Fruit fly (Drosophila melanogaster) whole organism, embryonic: ENCODE results near the gene CG32797.
A peak's percentile ranks its signal among the peaks of the same experiment; 100 is the strongest.

Experiments used
- ATbp ChIP-seq: fragments of 200-800 bp; sonication (Bioruptor generic); optimal IDR thresholded peaks from 2 replicates; lab custom pipeline; 2017; ENCODE audit warnings: missing biosample characterization, mild to moderate bottlenecking, missing genetic modification characterization, missing genetic modification reagents
- BEAF-32 ChIP-seq: fragments of 200-800 bp; sonication (Bioruptor generic); optimal IDR thresholded peaks from 3 replicates; lab custom pipeline; 2017; ENCODE audit warnings: missing biosample characterization, missing genetic modification characterization, mild to moderate bottlenecking, moderate library complexity, missing genetic modification reagents
- Bgb ChIP-seq: fragments of 200-800 bp; sonication (Bioruptor generic); IDR thresholded peaks from 2 replicates; pipeline ENCODE4 v1.3.6; 2022; ENCODE audit warnings: missing biosample characterization, missing genetic modification characterization; ENCODE audit not compliant: partially characterized antibody
- CG10267 ChIP-seq: fragments of 200-800 bp; sonication (Bioruptor generic); optimal IDR thresholded peaks from 2 replicates; lab custom pipeline; 2018; ENCODE audit warnings: missing biosample characterization, mild to moderate bottlenecking, missing genetic modification characterization, moderate library complexity
- CG10959 ChIP-seq: fragments of 200-800 bp; sonication (Bioruptor generic); IDR thresholded peaks from 2 replicates; pipeline ENCODE4 v1.3.6; 2022; ENCODE audit warnings: missing biosample characterization, missing genetic modification characterization
- CG11560 ChIP-seq: fragments of 200-800 bp; sonication (Bioruptor generic); IDR thresholded peaks from 3 replicates; pipeline ENCODE4 v1.3.6; 2022; ENCODE audit warnings: missing biosample characterization, missing genetic modification characterization
- CG14710 ChIP-seq: fragments of 200-800 bp; sonication (Bioruptor generic); optimal IDR thresholded peaks from 3 replicates; lab custom pipeline; 2019; ENCODE audit warnings: missing biosample characterization, mild to moderate bottlenecking, missing genetic modification characterization, moderate library complexity
- CG15479 ChIP-seq: fragments of 200-800 bp; sonication (Bioruptor generic); optimal IDR thresholded peaks from 3 replicates; lab custom pipeline; 2019; ENCODE audit warnings: missing biosample characterization, mild to moderate bottlenecking, missing genetic modification characterization, moderate library complexity
- CG15514 ChIP-seq: fragments of 200-800 bp; sonication (Bioruptor generic); optimal IDR thresholded peaks from 3 replicates; lab custom pipeline; 2017; ENCODE audit warnings: missing biosample characterization, missing genetic modification characterization, mild to moderate bottlenecking, moderate library complexity, missing genetic modification reagents
- CG17385 ChIP-seq: fragments of 200-800 bp; sonication (Bioruptor generic); optimal IDR thresholded peaks from 3 replicates; lab custom pipeline; 2018; ENCODE audit warnings: missing biosample characterization, mild to moderate bottlenecking, missing genetic modification characterization
- CG18476 ChIP-seq: fragments of 200-800 bp; sonication (Bioruptor generic); optimal IDR thresholded peaks from 2 replicates; lab custom pipeline; 2016; ENCODE audit warnings: missing biosample characterization, mild to moderate bottlenecking, missing genetic modification characterization
- CG2712 ChIP-seq: fragments of 200-800 bp; optimal IDR thresholded peaks from 3 replicates; lab custom pipeline; 2019; ENCODE audit warnings: missing biosample characterization, mild to moderate bottlenecking, missing genetic modification characterization, moderate library complexity
- CG33213 ChIP-seq: fragments of 200-800 bp; sonication (Bioruptor generic); optimal IDR thresholded peaks from 3 replicates; lab custom pipeline; 2016; ENCODE audit warnings: missing biosample characterization, missing genetic modification characterization
- CG42726 ChIP-seq: fragments of 200-800 bp; sonication (Bioruptor generic); IDR thresholded peaks from 2 replicates; pipeline ENCODE4 v1.3.6; 2022; ENCODE audit warnings: missing biosample characterization, missing genetic modification characterization; ENCODE audit not compliant: partially characterized antibody
- CG4707 ChIP-seq: fragments of 200-800 bp; sonication (Bioruptor generic); optimal IDR thresholded peaks from 2 replicates; lab custom pipeline; 2018; ENCODE audit warnings: missing biosample characterization, mild to moderate bottlenecking, missing genetic modification characterization, moderate library complexity
- CG6654 ChIP-seq: fragments of 200-800 bp; sonication (Bioruptor generic); optimal IDR thresholded peaks from 2 replicates; lab custom pipeline; 2017; ENCODE audit warnings: missing biosample characterization, mild to moderate bottlenecking, missing genetic modification characterization
- CG6791 ChIP-seq: fragments of 200-800 bp; sonication (Bioruptor generic); IDR thresholded peaks from 3 replicates; pipeline ENCODE4 v1.3.6; 2022; ENCODE audit warnings: missing biosample characterization, missing genetic modification characterization; ENCODE audit not compliant: partially characterized antibody
- CG7357 ChIP-seq: fragments of 200-800 bp; sonication (Bioruptor generic); IDR thresholded peaks from 3 replicates; pipeline ENCODE4 v1.3.6; 2022; ENCODE audit warnings: missing biosample characterization, missing genetic modification characterization
- CG8290 ChIP-seq, 3 experiments: fragments of 200-800 bp; sonication (Bioruptor generic); optimal IDR thresholded peaks; 2 replicates each; lab custom pipeline; 2016 to 2019; ENCODE audit warnings: missing biosample characterization in 3 of 3, missing genetic modification characterization in 3 of 3, mild to moderate bottlenecking in 2 of 3, moderate library complexity in 1 of 3
- CTCF ChIP-seq: fragments of 200-800 bp; sonication (Bioruptor generic); optimal IDR thresholded peaks from 2 replicates; lab custom pipeline; 2017; ENCODE audit warnings: missing biosample characterization, mild to moderate bottlenecking, missing genetic modification characterization, moderate library complexity
- Dek ChIP-seq: fragments of 200-800 bp; sonication (Bioruptor generic); optimal IDR thresholded peaks from 3 replicates; lab custom pipeline; 2019; ENCODE audit warnings: missing biosample characterization, mild to moderate bottlenecking, missing genetic modification characterization, moderate library complexity
- Dref ChIP-seq: fragments of 200-800 bp; sonication (Bioruptor generic); IDR thresholded peaks from 2 replicates; pipeline ENCODE4 v1.3.6; 2022; ENCODE audit warnings: missing biosample characterization, missing genetic modification characterization
- HmgZ ChIP-seq: fragments of 200-800 bp; sonication (Bioruptor generic); optimal IDR thresholded peaks from 2 replicates; lab custom pipeline; 2018; ENCODE audit warnings: missing biosample characterization, mild to moderate bottlenecking, missing genetic modification characterization
- Lhr ChIP-seq: fragments of 200-800 bp; sonication (Bioruptor generic); optimal IDR thresholded peaks from 3 replicates; lab custom pipeline; 2017; ENCODE audit warnings: mild to moderate bottlenecking, missing biosample characterization, missing genetic modification reagents, missing genetic modification characterization
- Nf-YB ChIP-seq: fragments of 200-800 bp; sonication (Bioruptor generic); optimal IDR thresholded peaks from 3 replicates; lab custom pipeline; 2019; ENCODE audit warnings: missing biosample characterization, mild to moderate bottlenecking, missing genetic modification characterization, moderate library complexity
- Scr ChIP-seq: fragments of 200-800 bp; sonication (Bioruptor generic); IDR thresholded peaks from 2 replicates; pipeline ENCODE4 v1.3.6; 2022; ENCODE audit warnings: missing biosample characterization, missing genetic modification characterization; ENCODE audit not compliant: partially characterized antibody
- Side ChIP-seq: fragments of 200-800 bp; sonication (Bioruptor generic); optimal IDR thresholded peaks from 2 replicates; lab custom pipeline; 2016; ENCODE audit warnings: missing biosample characterization, missing genetic modification characterization
- Sry-δ ChIP-seq: fragments of 200-800 bp; sonication (Bioruptor generic); optimal IDR thresholded peaks from 2 replicates; lab custom pipeline; 2016; ENCODE audit warnings: missing biosample characterization, missing genetic modification characterization
- Tbp ChIP-seq: fragments of >200 bp; optimal IDR thresholded peaks from 2 replicates; lab custom pipeline; 2018; ENCODE audit warnings: missing biosample characterization, missing genetic modification characterization
- ac ChIP-seq: fragments of 200-800 bp; sonication (Bioruptor generic); optimal IDR thresholded peaks from 3 replicates; lab custom pipeline; 2017; ENCODE audit warnings: missing biosample characterization, mild to moderate bottlenecking, missing genetic modification characterization
- amos ChIP-seq: fragments of 200-800 bp; sonication (Bioruptor generic); IDR thresholded peaks from 2 replicates; pipeline ENCODE4 v1.3.6; 2022; ENCODE audit warnings: missing biosample characterization, missing genetic modification characterization; ENCODE audit not compliant: partially characterized antibody
- bigmax ChIP-seq: fragments of 200-800 bp; sonication (Bioruptor generic); optimal IDR thresholded peaks from 2 replicates; lab custom pipeline; 2018; ENCODE audit warnings: missing biosample characterization, mild to moderate bottlenecking, missing genetic modification characterization
- cg ChIP-seq: fragments of 200-800 bp; sonication (Bioruptor generic); optimal IDR thresholded peaks from 3 replicates; lab custom pipeline; 2019; ENCODE audit warnings: missing biosample characterization, mild to moderate bottlenecking, missing genetic modification characterization, moderate library complexity
- esg ChIP-seq: fragments of 200-800 bp; sonication (Bioruptor generic); conservative IDR thresholded peaks from 2 replicates; pipeline ENCODE4 v1.3.6; 2022; ENCODE audit warnings: missing biosample characterization, missing genetic modification characterization
- gfzf ChIP-seq: fragments of 200-800 bp; sonication (Bioruptor generic); optimal IDR thresholded peaks from 2 replicates; lab custom pipeline; 2016; ENCODE audit warnings: missing biosample characterization, mild to moderate bottlenecking, missing genetic modification characterization, moderate library complexity
- gsb-n ChIP-seq: fragments of 200-800 bp; sonication (Bioruptor generic); optimal IDR thresholded peaks from 3 replicates; lab custom pipeline; 2018; ENCODE audit warnings: missing biosample characterization, mild to moderate bottlenecking, missing genetic modification characterization
- hkb ChIP-seq, 2 experiments: fragments of 200-800 bp in 1 of 2; fragments of >200 bp in 1 of 2; sonication (Bioruptor generic) in 1 of 2; IDR thresholded peaks in 1 of 2; optimal IDR thresholded peaks in 1 of 2; 2 replicates each; pipeline versions ENCODE4 v1.3.6 to Lab custom; 2017 to 2022; ENCODE audit warnings: missing biosample characterization in 1 of 2, missing genetic modification characterization in 1 of 2
- insv ChIP-seq, 2 experiments: fragments of 200-800 bp; sonication (Bioruptor generic); optimal IDR thresholded peaks; 3 replicates each; lab custom pipeline; 2016 to 2018; ENCODE audit warnings: missing biosample characterization in 2 of 2, missing genetic modification characterization in 2 of 2
- knrl ChIP-seq: fragments of 200-800 bp; sonication (Bioruptor generic); IDR thresholded peaks from 3 replicates; pipeline ENCODE4 v1.3.6; 2022; ENCODE audit warnings: missing biosample characterization, missing genetic modification characterization; ENCODE audit not compliant: partially characterized antibody
- lmd ChIP-seq: fragments of 200-800 bp; sonication (Bioruptor generic); IDR thresholded peaks from 2 replicates; pipeline ENCODE4 v1.3.6; 2022; ENCODE audit warnings: missing biosample characterization, missing genetic modification characterization
- phol ChIP-seq: fragments of 200-800 bp; sonication (Bioruptor generic); optimal IDR thresholded peaks from 3 replicates; lab custom pipeline; 2018; ENCODE audit warnings: missing biosample characterization, mild to moderate bottlenecking, missing genetic modification characterization, moderate library complexity
- pita ChIP-seq: fragments of 200-800 bp; sonication (Bioruptor generic); optimal IDR thresholded peaks from 2 replicates; lab custom pipeline; 2017; ENCODE audit warnings: missing biosample characterization, mild to moderate bottlenecking, missing genetic modification characterization
- pzg ChIP-seq: fragments of 200-800 bp; sonication (Bioruptor generic); optimal IDR thresholded peaks from 3 replicates; lab custom pipeline; 2018; ENCODE audit warnings: missing biosample characterization, mild to moderate bottlenecking, missing genetic modification characterization, moderate library complexity
- sens ChIP-seq: fragments of 200-800 bp; sonication (Bioruptor generic); peaks from one replicate; lab custom pipeline; 2016; ENCODE audit warnings: missing biosample characterization, missing genetic modification characterization
- stwl ChIP-seq: fragments of 200-800 bp; sonication (Bioruptor generic); optimal IDR thresholded peaks from 3 replicates; lab custom pipeline; 2018; ENCODE audit warnings: missing biosample characterization, mild to moderate bottlenecking, missing genetic modification characterization, moderate library complexity
- trem ChIP-seq: fragments of 200-800 bp; optimal IDR thresholded peaks from 3 replicates; lab custom pipeline; 2019; ENCODE audit warnings: missing biosample characterization, mild to moderate bottlenecking, missing genetic modification characterization, moderate library complexity
- unc-4 ChIP-seq: fragments of 200-800 bp; sonication (Bioruptor generic); IDR thresholded peaks from 2 replicates; pipeline ENCODE4 v1.3.6; 2022; ENCODE audit warnings: missing biosample characterization, missing genetic modification characterization; ENCODE audit not compliant: partially characterized antibody

Gene CG32797

DNA sequence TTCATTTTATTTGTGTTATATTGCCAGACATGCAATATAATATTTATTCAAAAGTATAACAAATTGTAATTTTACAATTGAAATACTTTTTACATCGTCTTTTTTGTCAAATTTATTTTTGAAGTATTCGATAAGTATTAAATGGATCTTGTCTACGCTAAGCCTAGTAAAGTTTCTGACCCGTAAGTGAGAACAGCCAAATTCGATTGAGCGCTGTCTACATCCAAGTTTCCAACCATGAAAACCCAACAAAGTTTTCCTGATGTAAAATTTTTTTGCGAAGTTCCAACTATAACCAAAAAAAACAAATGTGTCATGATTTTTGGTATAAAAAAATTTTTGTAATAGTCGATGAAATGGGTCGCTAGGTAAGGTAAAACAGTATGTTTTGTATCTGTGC, 6.1 kb downstream of the CG32797 start:
- TF ChIP-seq Dref (peak; percentile 54), CG4707 (GFP tag; lab: Kevin White, UChicago) (no peak), Lhr (GFP tag; lab: Kevin White, UChicago) (peak; percentile 61), Dek (no peak), insv (GFP tag; optimal IDR thresholded peaks at IDR 0.05; lab: Kevin White, UChicago) (peak in 1 of 2 experiments; percentile 94), trem (tag; lab: Kevin White, UChicago) (peak; percentile 46), bigmax (GFP tag; lab: Kevin White, UChicago) (peak; percentile 84), ATbp (GFP tag; lab: Kevin White, UChicago) (no peak), phol (tag; lab: Kevin White, UChicago) (peak; percentile 7), ac (GFP tag; lab: Kevin White, UChicago) (no peak), CG10959 (GFP tag; lab: Robert Waterston, UW) (no peak), Scr (GFP tag; lab: Robert Waterston, UW) (0 out of 2 replicates have a peak, but pooled peaks have one; percentile 8), CG8290 (GFP tag; optimal IDR thresholded peaks at IDR 0.05; lab: Kevin White, UChicago) (peak; percentile 77), CG8290 (tag; optimal IDR thresholded peaks at IDR 0.05; lab: Kevin White, UChicago) (no peak), hkb (optimal IDR thresholded peaks at IDR 0.05; lab: Kevin White, UChicago) (no peak), hkb (GFP tag; IDR thresholded peaks at IDR 0.05; lab: Robert Waterston, UW) (no peak), CG33213 (GFP tag; lab: Kevin White, UChicago) (peak; percentile 43), gsb-n (tag; lab: Kevin White, UChicago) (no peak), CG7357 (GFP tag; lab: Robert Waterston, UW) (peak; percentile 39; the same call in 1 of the 3 replicates), pzg (peak; percentile 22), CG6791 (GFP tag; lab: Robert Waterston, UW) (peak; percentile 29; the same call in 2 of the 3 replicates), Nf-YB (no peak), CG15479 (GFP tag; lab: Kevin White, UChicago) (peak; percentile 21), knrl (peak; percentile 40; the same call in 1 of the 3 replicates), Sry-δ (GFP tag; lab: Kevin White, UChicago) (peak; percentile 14), CG10267 (peak; percentile 20), BEAF-32 (peak; percentile 2), lmd (GFP tag; lab: Robert Waterston, UW) (no peak), esg (GFP tag; lab: Robert Waterston, UW) (no peak), Tbp (GFP tag; lab: Kevin White, UChicago) (no peak), CG14710 (tag; lab: Kevin White, UChicago) (peak; percentile 36), unc-4 (GFP tag; lab: Robert Waterston, UW) (peak; percentile 27; the same call in 1 of the 2 replicates), pita (GFP tag; lab: Kevin White, UChicago) (peak; percentile 88), gfzf (peak; percentile 35), CG18476 (GFP tag; lab: Kevin White, UChicago) (no peak), cg (GFP tag; lab: Kevin White, UChicago) (no peak), CG11560 (tag; lab: Robert Waterston, UW) (peak; percentile 96), CG2712 (tag; lab: Kevin White, UChicago) (peak; percentile 21), CG17385 (GFP tag; lab: Kevin White, UChicago) (no peak), stwl (tag; lab: Kevin White, UChicago) (peak; percentile 60), HmgZ (tag; lab: Kevin White, UChicago) (peak; percentile 11), CG15514 (GFP tag; lab: Kevin White, UChicago) (peak; percentile 24), CTCF (GFP tag; lab: Kevin White, UChicago) (peak; percentile 89), Side (no peak), CG42726 (GFP tag; lab: Robert Waterston, UW) (peak; percentile 65), sens (GFP tag; lab: Kevin White, UChicago) (peak; percentile 5), CG6654 (GFP tag; lab: Kevin White, UChicago) (no peak), amos (GFP tag; lab: Robert Waterston, UW) (peak; percentile 34; the same call in 1 of the 2 replicates), Bgb (peak; percentile 54; the same call in 1 of the 2 replicates)
